Fruit fly (Drosophila melanogaster): Measurements from ENCODE around the gene CG11771.

The CG11771 gene

DNA sequence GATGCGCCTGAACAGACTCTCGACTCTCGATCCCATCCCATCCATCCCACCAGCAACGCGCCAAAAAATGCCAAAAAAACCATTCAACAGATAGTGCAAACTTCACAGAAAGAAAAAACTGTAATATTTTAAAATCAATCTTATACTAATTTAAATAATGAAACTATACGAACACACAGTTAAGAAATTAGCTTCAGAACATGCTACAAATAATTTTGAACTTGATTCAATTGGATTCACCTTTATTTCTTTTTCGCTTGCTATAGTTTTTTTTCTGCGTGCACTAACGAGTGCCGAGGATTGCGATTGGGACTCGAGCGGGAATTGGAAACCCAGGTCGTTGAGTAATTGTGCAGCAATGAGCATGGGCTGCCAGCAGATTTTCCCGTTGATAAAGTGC lies 23.8 kb upstream of the CG11771 start:
- no peak for TF ChIP-seq Ets96B (tag; optimal IDR thresholded peaks at IDR 0.05)
- peak; percentile 51 for TF ChIP-seq Eip78C (GFP tag)
- peak; percentile 58 for TF ChIP-seq CG32006 (GFP tag; optimal IDR thresholded peaks at IDR 0.05)
- TF ChIP-seq Ets21C (GFP tag; optimal IDR thresholded peaks at IDR 0.05): no peak
- no peak for TF ChIP-seq CG9139 (GFP tag; optimal IDR thresholded peaks at IDR 0.05)
- TF ChIP-seq CG34406 (GFP tag; optimal IDR thresholded peaks at IDR 0.05): no peak
- no peak for TF ChIP-seq dsx (GFP tag; optimal IDR thresholded peaks at IDR 0.05; ENCODE audit: poor library complexity, severe bottlenecking)
- TF ChIP-seq esn (GFP tag; optimal IDR thresholded peaks at IDR 0.05): no peak
- TF ChIP-seq fd85E (GFP tag; optimal IDR thresholded peaks at IDR 0.05): no peak
- TF ChIP-seq lz (GFP tag; optimal IDR thresholded peaks at IDR 0.05): no peak
- TF ChIP-seq Sox14 (GFP tag; optimal IDR thresholded peaks at IDR 0.05): no peak
- TF ChIP-seq Hr39 (GFP tag; optimal IDR thresholded peaks at IDR 0.05): no peak
- TF ChIP-seq CG6854 (GFP tag; optimal IDR thresholded peaks at IDR 0.05): no peak
- no peak for TF ChIP-seq CG6808 (GFP tag; optimal IDR thresholded peaks at IDR 0.05)
- no peak for TF ChIP-seq Eip93F (GFP tag; optimal IDR thresholded peaks at IDR 0.05)
- TF ChIP-seq CG10631 (GFP tag; optimal IDR thresholded peaks at IDR 0.05): no peak
- TF ChIP-seq topi (GFP tag; optimal IDR thresholded peaks at IDR 0.05): no peak
- TF ChIP-seq CG6276 (GFP tag; optimal IDR thresholded peaks at IDR 0.05): peak; percentile 60
- no peak for TF ChIP-seq CG11902 (GFP tag; optimal IDR thresholded peaks at IDR 0.05)
- no peak for TF ChIP-seq Sox102F (GFP tag; optimal IDR thresholded peaks at IDR 0.05)
- peak; percentile 66 for TF ChIP-seq Hr4 (GFP tag; optimal IDR thresholded peaks at IDR 0.05)
- no peak for TF ChIP-seq CG8319 (GFP tag; optimal IDR thresholded peaks at IDR 0.05)
- TF ChIP-seq CG16779 (tag; optimal IDR thresholded peaks at IDR 0.05): no peak
- TF ChIP-seq fd59A (GFP tag; optimal IDR thresholded peaks at IDR 0.05): no peak
- no peak for TF ChIP-seq net (GFP tag; optimal IDR thresholded peaks at IDR 0.05)
- no peak for TF ChIP-seq CG31627 (GFP tag; optimal IDR thresholded peaks at IDR 0.05)
- no peak for TF ChIP-seq Met (GFP tag; optimal IDR thresholded peaks at IDR 0.05)
- no peak for TF ChIP-seq dac (GFP tag; optimal IDR thresholded peaks at IDR 0.05)
- peak; percentile 34; the same call in 1 of the 2 replicates for TF ChIP-seq Gug (GFP tag; IDR thresholded peaks at IDR 0.05)
- TF ChIP-seq CG3032 (tag; optimal IDR thresholded peaks at IDR 0.05): no peak
- peak; percentile 1 for TF ChIP-seq OdsH (GFP tag; optimal IDR thresholded peaks at IDR 0.05)
- no peak for TF ChIP-seq Hr38 (GFP tag; optimal IDR thresholded peaks at IDR 0.05)
- no peak for TF ChIP-seq CG6792 (GFP tag; optimal IDR thresholded peaks at IDR 0.05)
- no peak for TF ChIP-seq spab (GFP tag; optimal IDR thresholded peaks at IDR 0.05)
- TF ChIP-seq CG8632 (GFP tag; optimal IDR thresholded peaks at IDR 0.05): no peak
- no peak for TF ChIP-seq Lpt (GFP tag; optimal IDR thresholded peaks at IDR 0.05)
- no peak for TF ChIP-seq acj6 (GFP tag; optimal IDR thresholded peaks at IDR 0.05)
- TF ChIP-seq CG7368 (GFP tag; optimal IDR thresholded peaks at IDR 0.05): no peak
- no peak for TF ChIP-seq Blimp-1 (GFP tag; optimal IDR thresholded peaks at IDR 0.05)
- peak; percentile 14 for TF ChIP-seq svp (GFP tag)
- no peak for TF ChIP-seq ss (GFP tag; optimal IDR thresholded peaks at IDR 0.05)
- no peak for TF ChIP-seq CG3919 (GFP tag; optimal IDR thresholded peaks at IDR 0.05)
- TF ChIP-seq CG1621 (tag; optimal IDR thresholded peaks at IDR 0.05): no peak
- peak; percentile 68 for TF ChIP-seq eg (GFP tag; IDR thresholded peaks at IDR 0.05)
- no peak for TF ChIP-seq CG10669 (GFP tag; optimal IDR thresholded peaks at IDR 0.05)
- peak; percentile 20 for TF ChIP-seq CG4318 (GFP tag; optimal IDR thresholded peaks at IDR 0.05)
- no peak for TF ChIP-seq vri (GFP tag; optimal IDR thresholded peaks at IDR 0.05)
- TF ChIP-seq Sox15 (GFP tag; optimal IDR thresholded peaks at IDR 0.05): no peak
- TF ChIP-seq Eip75B (GFP tag; optimal IDR thresholded peaks at IDR 0.05): no peak
- peak; percentile 77 for TF ChIP-seq CG15336 (GFP tag; IDR thresholded peaks at IDR 0.05)
- TF ChIP-seq salr (GFP tag; optimal IDR thresholded peaks at IDR 0.05): no peak
- TF ChIP-seq Smox (GFP tag; optimal IDR thresholded peaks at IDR 0.05): no peak
- peak; percentile 70 for TF ChIP-seq CG8119 (GFP tag; IDR thresholded peaks at IDR 0.05)

Data from whole organism, prepupa.